Worm (Caenorhabditis elegans) whole organism, L3 larva: ENCODE results near the gene ZK1307.7.

ENCODE experiments used
- egl-27 ChIP-seq: sonication (generic microtip); optimal IDR thresholded peaks from 4 replicates; lab custom pipeline; 2017; ENCODE audit warnings: missing biosample characterization, missing genetic modification reagents, missing genetic modification characterization
- elt-2 ChIP-seq: sonication (generic microtip); optimal IDR thresholded peaks from 2 replicates; lab custom pipeline; 2016; ENCODE audit warnings: missing genetic modification reagents, mild to moderate bottlenecking, missing genetic modification characterization, missing compliant biosample characterization
- fkh-10 ChIP-seq: sonication (generic microtip); optimal IDR thresholded peaks from 2 replicates; lab custom pipeline; 2017; ENCODE audit warnings: missing biosample characterization, missing genetic modification reagents, missing genetic modification characterization
- nhr-11 ChIP-seq: fragments of 150-350 bp; optimal IDR thresholded peaks from 2 replicates; lab custom pipeline; 2014; ENCODE audit warnings: missing biosample characterization, missing genetic modification characterization
- nhr-25 ChIP-seq: sonication (generic microtip); optimal IDR thresholded peaks from 2 replicates; lab custom pipeline; 2017; ENCODE audit warnings: missing biosample characterization, missing genetic modification characterization
- nhr-28 ChIP-seq: fragments of 150-350 bp; optimal IDR thresholded peaks from 2 replicates; lab custom pipeline; 2014; ENCODE audit warnings: missing biosample characterization, missing genetic modification characterization
- unc-62 ChIP-seq: fragments of 150-350 bp; sonication (generic microtip); optimal IDR thresholded peaks from 4 replicates; lab custom pipeline; 2014; ENCODE audit warnings: missing biosample characterization, missing genetic modification reagents, missing genetic modification characterization
- ztf-11 ChIP-seq: fragments of 150-350 bp; optimal IDR thresholded peaks from 2 replicates; lab custom pipeline; 2014; ENCODE audit warnings: missing biosample characterization, missing genetic modification characterization

DNA sequence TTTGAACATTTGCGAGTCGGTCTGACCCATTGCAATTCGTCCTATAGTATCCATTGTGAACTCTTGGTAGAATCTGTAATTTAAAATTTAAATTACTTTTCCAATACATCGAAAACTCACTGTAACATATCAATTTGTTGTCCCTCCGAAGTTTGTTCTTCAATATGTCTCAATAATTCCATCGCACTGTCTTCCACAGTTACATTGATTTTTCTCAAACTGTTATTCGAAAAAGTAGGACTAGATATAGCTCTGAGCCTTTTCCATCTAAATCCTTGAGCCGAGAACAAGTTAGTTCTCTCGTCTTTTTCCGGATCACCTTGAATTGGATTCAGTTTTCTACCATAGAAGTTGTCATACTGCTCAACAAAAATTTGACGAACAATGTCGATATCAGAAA, 25.8 kb downstream of the ZK1307.7 start:
- TF ChIP-seq nhr-11 (tag; lab: Kevin White, UChicago), result no peak
- TF ChIP-seq elt-2, result no peak
- TF ChIP-seq nhr-25, result no peak
- no peak for TF ChIP-seq fkh-10 (GFP tag; lab: Kevin White, UChicago)
- no peak for TF ChIP-seq egl-27 (tag; lab: Kevin White, UChicago)
- TF ChIP-seq ztf-11, result no peak
- no peak for TF ChIP-seq nhr-28 (tag; lab: Kevin White, UChicago)
- TF ChIP-seq unc-62, result no peak
